Worm (Caenorhabditis elegans) whole organism, L4 larva: ENCODE data around the gene T05G5.1.

Source experiments
- D1046.2 ChIP-seq: fragments of 200-800 bp; sonication (Bioruptor generic); IDR thresholded peaks from 2 replicates; pipeline ENCODE4 v1.3.6; 2022; ENCODE audit warnings: missing genetic modification characterization, missing compliant biosample characterization
- F37D6.2 ChIP-seq: sonication (generic microtip); optimal IDR thresholded peaks from 2 replicates; lab custom pipeline; 2016; ENCODE audit warnings: mild to moderate bottlenecking, missing genetic modification characterization, missing compliant biosample characterization
- T20F7.1 ChIP-seq: fragments of 200-800 bp; sonication (Bioruptor generic); optimal IDR thresholded peaks from 2 replicates; lab custom pipeline; 2018; ENCODE audit warnings: mild to moderate bottlenecking, missing genetic modification characterization, missing compliant biosample characterization
- T26A8.4 ChIP-seq: fragments of 200-800 bp; sonication (Bioruptor generic); IDR thresholded peaks from 2 replicates; pipeline ENCODE4 v1.3.6; 2022; ENCODE audit warnings: missing genetic modification characterization, missing compliant biosample characterization
- aha-1 ChIP-seq: fragments of 150-350 bp; peaks from one replicate; lab custom pipeline; 2014; ENCODE audit warnings: missing biosample characterization, missing genetic modification characterization
- aly-2 ChIP-seq: sonication (generic microtip); optimal IDR thresholded peaks from 2 replicates; lab custom pipeline; 2018; ENCODE audit warnings: missing biosample characterization, missing genetic modification characterization
- ama-1 ChIP-seq: fragments of 150-350 bp; optimal IDR thresholded peaks from 2 replicates; lab custom pipeline; 2014; ENCODE audit warnings: inconsistent platforms, mixed read lengths
- arid-1 ChIP-seq: fragments of 200-800 bp; sonication (Bioruptor generic); conservative IDR thresholded peaks from 2 replicates; pipeline ENCODE4 v1.3.6; 2022; ENCODE audit warnings: missing genetic modification reagents, missing genetic modification characterization, missing compliant biosample characterization
- attf-4 ChIP-seq: sonication (generic microtip); optimal IDR thresholded peaks from 3 replicates; lab custom pipeline; 2017; ENCODE audit warnings: missing biosample characterization, missing genetic modification characterization
- ceh-28 ChIP-seq: fragments of 150-350 bp; optimal IDR thresholded peaks from 2 replicates; lab custom pipeline; 2014; ENCODE audit warnings: missing biosample characterization, missing genetic modification reagents, missing genetic modification characterization
- ceh-82 ChIP-seq: sonication (generic microtip); optimal IDR thresholded peaks from 2 replicates; lab custom pipeline; 2017; ENCODE audit warnings: missing biosample characterization, missing genetic modification characterization
- ces-1 ChIP-seq: fragments of 150-350 bp; sonication (generic microtip); optimal IDR thresholded peaks from 4 replicates; lab custom pipeline; 2014; ENCODE audit warnings: missing biosample characterization, missing genetic modification reagents, missing genetic modification characterization
- ctbp-1 ChIP-seq: fragments of 200-800 bp; sonication (Bioruptor generic); IDR thresholded peaks from 2 replicates; pipeline ENCODE4 v1.3.6; 2022; ENCODE audit warnings: missing genetic modification reagents, missing genetic modification characterization, missing compliant biosample characterization
- daf-12 ChIP-seq: fragments of 150-350 bp; optimal IDR thresholded peaks from 2 replicates; lab custom pipeline; 2014; ENCODE audit warnings: missing biosample characterization, missing genetic modification reagents, missing genetic modification characterization
- daf-16 ChIP-seq, 3 experiments: sonication (generic microtip); optimal IDR thresholded peaks; 2 replicates each; lab custom pipeline; 2016 to 2017; ENCODE audit warnings: missing genetic modification characterization in 3 of 3, missing genetic modification reagents in 3 of 3, mild to moderate bottlenecking in 2 of 3, missing compliant biosample characterization in 2 of 3, missing biosample characterization in 1 of 3, moderate library complexity in 1 of 3
- daf-8 ChIP-seq: fragments of 200-800 bp; sonication (Bioruptor generic); IDR thresholded peaks from 2 replicates; pipeline ENCODE4 v1.3.6; 2022; ENCODE audit warnings: missing genetic modification characterization, missing compliant biosample characterization
- dmd-6 ChIP-seq: fragments of 200-800 bp; sonication (Bioruptor generic); IDR thresholded peaks from 2 replicates; pipeline ENCODE4 v1.3.6; 2022; ENCODE audit warnings: missing genetic modification reagents, missing genetic modification characterization, missing compliant biosample characterization
- dmd-8 ChIP-seq: fragments of 200-800 bp; sonication (Bioruptor generic); IDR thresholded peaks from 2 replicates; pipeline ENCODE4 v1.3.6; 2022; ENCODE audit warnings: missing genetic modification characterization, missing compliant biosample characterization
- dmd-9 ChIP-seq: fragments of 200-800 bp; sonication (Bioruptor generic); IDR thresholded peaks from 2 replicates; pipeline ENCODE4 v1.3.6; 2022; ENCODE audit warnings: missing genetic modification reagents, missing genetic modification characterization, missing compliant biosample characterization
- dpl-1 ChIP-seq: fragments of 150-350 bp; optimal IDR thresholded peaks from 2 replicates; lab custom pipeline; 2014; ENCODE audit warnings: missing biosample characterization, missing genetic modification reagents, missing genetic modification characterization
- fos-1 ChIP-seq: fragments of 150-350 bp; optimal IDR thresholded peaks from 2 replicates; lab custom pipeline; 2014; ENCODE audit warnings: missing biosample characterization, missing genetic modification characterization
- hif-1 ChIP-seq, 2 experiments: sonication (generic microtip); optimal IDR thresholded peaks; 2 replicates each; lab custom pipeline; 2016 to 2017; ENCODE audit warnings: missing compliant biosample characterization in 2 of 2, missing genetic modification characterization in 2 of 2, missing genetic modification reagents in 2 of 2, missing genotype in 2 of 2, mild to moderate bottlenecking in 1 of 2
- lin-1 ChIP-seq: fragments of 200-800 bp; sonication (Bioruptor generic); IDR thresholded peaks from 2 replicates; pipeline ENCODE4 v1.3.6; 2022; ENCODE audit warnings: missing genetic modification reagents, missing genetic modification characterization, missing compliant biosample characterization
- lin-13 ChIP-seq: fragments of 150-350 bp; optimal IDR thresholded peaks from 2 replicates; lab custom pipeline; 2014; ENCODE audit warnings: missing biosample characterization, missing genetic modification reagents, missing genetic modification characterization
- lin-38 ChIP-seq: fragments of 200-800 bp; sonication (Bioruptor generic); IDR thresholded peaks from 2 replicates; pipeline ENCODE4 v1.3.6; 2022; ENCODE audit warnings: missing genetic modification reagents, missing genetic modification characterization, missing compliant biosample characterization
- mdt-29 ChIP-seq: fragments of 200-800 bp; sonication (Bioruptor generic); IDR thresholded peaks from 2 replicates; pipeline ENCODE4 v1.3.6; 2022; ENCODE audit warnings: missing genetic modification reagents, missing genetic modification characterization, missing compliant biosample characterization
- mes-2 ChIP-seq: sonication (generic microtip); optimal IDR thresholded peaks from 2 replicates; lab custom pipeline; 2016; ENCODE audit warnings: missing genotype, mild to moderate bottlenecking, missing genetic modification characterization, missing compliant biosample characterization; ENCODE audit not compliant: poor library complexity, severe bottlenecking
- mxl-3 ChIP-seq: fragments of 200-800 bp; sonication (Bioruptor generic); optimal IDR thresholded peaks from 2 replicates; lab custom pipeline; 2018; ENCODE audit warnings: mild to moderate bottlenecking, missing genetic modification characterization, missing compliant biosample characterization
- nhr-10 ChIP-seq: fragments of 150-350 bp; optimal IDR thresholded peaks from 2 replicates; lab custom pipeline; 2014; ENCODE audit warnings: missing biosample characterization, missing genetic modification characterization
- nhr-102 ChIP-seq: sonication (generic microtip); optimal IDR thresholded peaks from 2 replicates; lab custom pipeline; 2016; ENCODE audit warnings: mild to moderate bottlenecking, missing genetic modification characterization, moderate library complexity, missing compliant biosample characterization
- nhr-25 ChIP-seq: sonication (generic microtip); optimal IDR thresholded peaks from 2 replicates; lab custom pipeline; 2017; ENCODE audit warnings: missing genetic modification characterization, mild to moderate bottlenecking, missing compliant biosample characterization, antibody characterized with exemption, moderate library complexity, borderline replicate concordance; ENCODE audit not compliant: insufficient read depth
- nhr-42 ChIP-seq: fragments of 200-800 bp; sonication (Bioruptor generic); IDR thresholded peaks from 2 replicates; pipeline ENCODE4 v1.3.6; 2022; ENCODE audit warnings: missing genetic modification characterization, missing compliant biosample characterization
- nhr-48 ChIP-seq: sonication (generic microtip); optimal IDR thresholded peaks from 2 replicates; lab custom pipeline; 2016; ENCODE audit warnings: mild to moderate bottlenecking, missing genetic modification characterization, missing compliant biosample characterization
- nhr-76 ChIP-seq: fragments of 150-350 bp; optimal IDR thresholded peaks from 2 replicates; lab custom pipeline; 2014; ENCODE audit warnings: missing biosample characterization, missing genetic modification characterization
- pqm-1 ChIP-seq: sonication (generic microtip); optimal IDR thresholded peaks from 2 replicates; lab custom pipeline; 2017; ENCODE audit warnings: missing biosample characterization, missing genetic modification characterization
- set-16 ChIP-seq: fragments of 200-800 bp; sonication (Bioruptor generic); IDR thresholded peaks from 2 replicates; pipeline ENCODE4 v1.3.6; 2022; ENCODE audit warnings: missing genetic modification reagents, missing genetic modification characterization, missing compliant biosample characterization
- spr-1 ChIP-seq: sonication (generic microtip); optimal IDR thresholded peaks from 2 replicates; lab custom pipeline; 2016; ENCODE audit warnings: mild to moderate bottlenecking, missing genetic modification characterization, missing compliant biosample characterization
- unc-130 ChIP-seq: sonication (generic microtip); optimal IDR thresholded peaks from 2 replicates; lab custom pipeline; 2016; ENCODE audit warnings: missing genetic modification reagents, missing genetic modification characterization, missing compliant biosample characterization
- unc-62 ChIP-seq, 3 experiments: fragments of 150-350 bp in 1 of 3; sonication (generic microtip); optimal IDR thresholded peaks in 2 of 3; peaks in 1 of 3; 1 replicate in 1 of 3; 2 replicates in 2 of 3; lab custom pipeline; 2014 to 2017; ENCODE audit warnings: missing biosample characterization in 3 of 3, missing genetic modification characterization in 3 of 3, missing genetic modification reagents in 3 of 3, missing genotype in 1 of 3
- vab-7 ChIP-seq: fragments of 200-800 bp; sonication (Bioruptor generic); IDR thresholded peaks from 2 replicates; pipeline ENCODE4 v1.3.6; 2022; ENCODE audit warnings: missing genetic modification reagents, missing genetic modification characterization, missing compliant biosample characterization
- zfp-3 ChIP-seq: fragments of 200-800 bp; sonication (Bioruptor generic); conservative IDR thresholded peaks from 2 replicates; pipeline ENCODE4 v1.3.6; 2022; ENCODE audit warnings: missing genetic modification reagents, missing genetic modification characterization, missing compliant biosample characterization
- ztf-7 ChIP-seq: fragments of 150-350 bp; optimal IDR thresholded peaks from 2 replicates; lab custom pipeline; 2014; ENCODE audit warnings: missing biosample characterization, missing genetic modification characterization

Gene T05G5.1

ce11 chrIII:9776323-9776722, 33.2 kb upstream of the T05G5.1 start, which contains the start of gene usp-46 (continued):
- TF ChIP-seq dmd-6 (GFP tag; lab: Robert Waterston, UW) (no peak), nhr-10 (no peak), vab-7 (GFP tag; lab: Robert Waterston, UW) (no peak), daf-8 (GFP tag; lab: Robert Waterston, UW) (no peak), attf-4 (no peak), nhr-76 (tag; lab: Kevin White, UChicago) (no peak), mxl-3 (no peak), pqm-1 (tag; lab: Kevin White, UChicago) (no peak), nhr-48 (tag; lab: Kevin White, UChicago) (no peak), D1046.2 (no peak), nhr-42 (GFP tag; lab: Robert Waterston, UW) (no peak), lin-1 (GFP tag; lab: Robert Waterston, UW) (no peak), ceh-82 (tag; lab: Kevin White, UChicago) (no peak), nhr-25 (tag; lab: Kevin White, UChicago) (no peak), daf-16 (GFP tag; optimal IDR thresholded peaks at IDR 0.05; lab: Kevin White, UChicago) (no peak), daf-16 (tag; optimal IDR thresholded peaks at IDR 0.05; lab: Kevin White, UChicago) (no peak), lin-13 (no peak), spr-1 (tag; lab: Kevin White, UChicago) (no peak), arid-1 (no peak), mdt-29 (no peak), dmd-8 (GFP tag; lab: Robert Waterston, UW) (no peak), ceh-28 (tag; lab: Kevin White, UChicago) (no peak)
- TF ChIP-seq, all 104 proteins: peak for 6

ce11 chrIII:9775916-9776315, 32.8 kb upstream of the T05G5.1 start:
- TF ChIP-seq mes-2 (tag; lab: Kevin White, UChicago) (peak; percentile 73), unc-130 (GFP tag; lab: Kevin White, UChicago) (peak; percentile 38), dpl-1 (GFP tag; lab: Kevin White, UChicago) (peak; percentile 54), hif-1 (tag; optimal IDR thresholded peaks at IDR 0.05; lab: Kevin White, UChicago) (no peak), aha-1 (tag; lab: Kevin White, UChicago) (peak; percentile 79), lin-38 (peak; percentile 82)

ce11 chrIII:9772394-9772793, 29.3 kb upstream of the T05G5.1 start:
- no peak for TF ChIP-seq ztf-7
- 0 out of 2 replicates have a peak, but pooled peaks have one; percentile 50 for TF ChIP-seq D1046.2
- TF ChIP-seq lin-38, result 0 out of 2 replicates have a peak, but pooled peaks have one; percentile 27
- peak in 1 of 2 experiments; percentile 25 for TF ChIP-seq unc-62 (GFP tag; optimal IDR thresholded peaks at IDR 0.05 in 1 of 2; lab: Kevin White, UChicago)
- TF ChIP-seq unc-62 (tag; optimal IDR thresholded peaks at IDR 0.05; lab: Kevin White, UChicago), result no peak
- TF ChIP-seq arid-1, result no peak

- no peak for TF ChIP-seq dmd-6 (GFP tag; lab: Robert Waterston, UW)
- TF ChIP-seq unc-62 (GFP tag; optimal IDR thresholded peaks at IDR 0.05 in 1 of 2; lab: Kevin White, UChicago), result peak in 1 of 2 experiments; percentile 97
- no peak for TF ChIP-seq unc-62 (tag; optimal IDR thresholded peaks at IDR 0.05; lab: Kevin White, UChicago)
- no peak for TF ChIP-seq spr-1 (tag; lab: Kevin White, UChicago)
- TF ChIP-seq T26A8.4 (GFP tag; lab: Robert Waterston, UW), result no peak
These were observed 27.5 kb upstream of the T05G5.1 start for ce11 chrIII:9770590-9770989.

ce11 chrIII:9768023-9768422, 24.9 kb upstream of the T05G5.1 start:
- TF ChIP-seq nhr-102 (tag; lab: Kevin White, UChicago) (no peak), hif-1 (tag; optimal IDR thresholded peaks at IDR 0.05; lab: Kevin White, UChicago) (no peak), unc-62 (GFP tag; optimal IDR thresholded peaks at IDR 0.05 in 1 of 2; lab: Kevin White, UChicago) (peak in 1 of 2 experiments; percentile 17), unc-62 (tag; optimal IDR thresholded peaks at IDR 0.05; lab: Kevin White, UChicago) (no peak), aly-2 (no peak), daf-12 (no peak), ama-1 (lab: Kevin White, UChicago) (no peak), zfp-3 (GFP tag; lab: Robert Waterston, UW) (no peak), aha-1 (tag; lab: Kevin White, UChicago) (no peak), set-16 (GFP tag; lab: Robert Waterston, UW) (peak; percentile 69), T26A8.4 (GFP tag; lab: Robert Waterston, UW) (no peak), spr-1 (tag; lab: Kevin White, UChicago) (no peak), dmd-9 (0 out of 2 replicates have a peak, but pooled peaks have one; percentile 55), F37D6.2 (tag; lab: Kevin White, UChicago) (no peak), T20F7.1 (GFP tag; lab: Kevin White, UChicago) (no peak), ztf-7 (no peak), ctbp-1 (GFP tag; lab: Robert Waterston, UW) (no peak), fos-1 (no peak), ces-1 (GFP tag; lab: Kevin White, UChicago) (no peak), pqm-1 (tag; lab: Kevin White, UChicago) (no peak)
